Worm (Caenorhabditis elegans): Measurements from ENCODE around the gene rilp-1.
A peak's percentile ranks its signal among the peaks of the same experiment; 100 is the strongest.

rilp-1 gene

DNA sequence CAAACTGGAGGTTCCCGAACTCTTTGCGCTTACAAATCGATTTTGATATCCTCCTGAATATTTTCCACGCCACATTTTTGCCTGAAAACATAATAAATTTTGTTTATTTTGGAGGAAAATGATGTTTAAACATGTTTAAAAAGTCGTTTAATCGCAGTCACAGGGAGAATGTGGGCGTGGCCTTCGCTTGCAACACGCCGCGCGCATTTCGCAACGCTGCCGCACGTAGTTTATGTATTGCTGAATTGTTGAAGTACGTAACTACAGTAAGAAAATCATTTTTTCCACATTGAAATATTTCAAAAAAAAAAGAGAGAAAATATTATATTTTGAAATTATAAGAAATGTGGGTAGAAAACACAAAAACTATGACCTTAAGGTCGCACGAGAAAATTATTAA, 28.3 kb downstream of the rilp-1 start, which contains the start of gene C46F11.4 (continued):
- no peak for TF ChIP-seq egl-27 (tag; optimal IDR thresholded peaks at IDR 0.05)
- TF ChIP-seq hmg-1.1 (GFP tag; IDR thresholded peaks at IDR 0.05), result peak; percentile 50; the same call in 1 of the 2 replicates
- no peak for TF ChIP-seq ceh-44 (GFP tag; IDR thresholded peaks at IDR 0.05)
- TF ChIP-seq daf-16 (GFP tag; optimal IDR thresholded peaks at IDR 0.05), result no peak
- TF ChIP-seq daf-16 (tag; optimal IDR thresholded peaks at IDR 0.05), result no peak
- TF ChIP-seq ceh-32 (tag; optimal IDR thresholded peaks at IDR 0.05; ENCODE audit: poor library complexity), result no peak
- TF ChIP-seq spr-1 (tag; optimal IDR thresholded peaks at IDR 0.05), result no peak
- TF ChIP-seq ctbp-1 (GFP tag; IDR thresholded peaks at IDR 0.05), result no peak
- TF ChIP-seq lin-15B (tag; optimal IDR thresholded peaks at IDR 0.05), result no peak
- no peak for TF ChIP-seq zfp-2 (tag; optimal IDR thresholded peaks at IDR 0.05)
- no peak for TF ChIP-seq nhr-111 (GFP tag; optimal IDR thresholded peaks at IDR 0.05)
- peak; percentile 15 for TF ChIP-seq nhr-6 (tag; optimal IDR thresholded peaks at IDR 0.05)
- 0 out of 2 replicates have a peak, but pooled peaks have one; percentile 71 for TF ChIP-seq daf-19 (GFP tag; conservative IDR thresholded peaks at IDR 0.05)
- no peak for TF ChIP-seq zip-2 (tag; optimal IDR thresholded peaks at IDR 0.05)
- TF ChIP-seq sdz-12 (GFP tag; optimal IDR thresholded peaks at IDR 0.05), result no peak
- TF ChIP-seq mxl-3 (GFP tag; optimal IDR thresholded peaks at IDR 0.05), result no peak
- no peak for TF ChIP-seq dmd-6 (GFP tag; IDR thresholded peaks at IDR 0.05)
- peak; percentile 66 for TF ChIP-seq mep-1 (tag; optimal IDR thresholded peaks at IDR 0.05)
- no peak for TF ChIP-seq set-16 (GFP tag; IDR thresholded peaks at IDR 0.05)
- TF ChIP-seq nhr-41 (GFP tag; IDR thresholded peaks at IDR 0.05), result no peak
- TF ChIP-seq Y105C5A.15 (GFP tag; IDR thresholded peaks at IDR 0.05), result no peak
- TF ChIP-seq lin-39 (tag; optimal IDR thresholded peaks at IDR 0.05), result no peak
- TF ChIP-seq lin-38 (GFP tag; IDR thresholded peaks at IDR 0.05), result peak; percentile 48
- no peak for TF ChIP-seq nhr-237 (tag; optimal IDR thresholded peaks at IDR 0.05)
- TF ChIP-seq spr-3 (GFP tag; optimal IDR thresholded peaks at IDR 0.05), result no peak
- no peak for TF ChIP-seq hif-1 (tag; optimal IDR thresholded peaks at IDR 0.05)
- TF ChIP-seq ceh-82 (tag; optimal IDR thresholded peaks at IDR 0.05), result no peak
- TF ChIP-seq daf-8 (GFP tag; IDR thresholded peaks at IDR 0.05), result no peak
- no peak for TF ChIP-seq attf-4 (tag; optimal IDR thresholded peaks at IDR 0.05)
- TF ChIP-seq mes-2 (tag; optimal IDR thresholded peaks at IDR 0.05; ENCODE audit: poor library complexity, severe bottlenecking), result peak; percentile 87
- TF ChIP-seq unc-39 (tag; optimal IDR thresholded peaks at IDR 0.05), result no peak
- TF ChIP-seq fkh-10 (GFP tag; optimal IDR thresholded peaks at IDR 0.05), result no peak
- TF ChIP-seq zag-1 (tag; optimal IDR thresholded peaks at IDR 0.05), result no peak
- no peak for TF ChIP-seq ceh-28 (tag; optimal IDR thresholded peaks at IDR 0.05)
- no peak for TF ChIP-seq tra-1 (GFP tag; IDR thresholded peaks at IDR 0.05)
- TF ChIP-seq tag-97 (GFP tag; IDR thresholded peaks at IDR 0.05), result no peak
- TF ChIP-seq pqm-1 (tag; optimal IDR thresholded peaks at IDR 0.05), result no peak
- no peak for TF ChIP-seq Y48G9A.11 (GFP tag; IDR thresholded peaks at IDR 0.05)
- no peak for TF ChIP-seq egl-43 (GFP tag; IDR thresholded peaks at IDR 0.05)
- TF ChIP-seq rbr-2 (tag; optimal IDR thresholded peaks at IDR 0.05), result no peak
- TF ChIP-seq nhr-102 (tag; optimal IDR thresholded peaks at IDR 0.05), result no peak
- TF ChIP-seq snpc-4 (tag; optimal IDR thresholded peaks at IDR 0.05), result no peak
- TF ChIP-seq nhr-48 (tag; optimal IDR thresholded peaks at IDR 0.05), result no peak
- peak; percentile 40 for TF ChIP-seq dve-1 (tag; optimal IDR thresholded peaks at IDR 0.05; ENCODE audit: insufficient read depth)
- no peak for TF ChIP-seq snpc-1.2 (GFP tag; IDR thresholded peaks at IDR 0.05)
- no peak for TF ChIP-seq unc-62 (GFP tag; optimal IDR thresholded peaks at IDR 0.05 in 1 of 2)
- no peak for TF ChIP-seq unc-62 (tag; optimal IDR thresholded peaks at IDR 0.05)
- TF ChIP-seq ces-1 (GFP tag; optimal IDR thresholded peaks at IDR 0.05), result no peak
- no peak for TF ChIP-seq F37D6.2 (tag; optimal IDR thresholded peaks at IDR 0.05)
- TF ChIP-seq hlh-30 (tag; optimal IDR thresholded peaks at IDR 0.05; ENCODE audit: insufficient read depth), result peak; percentile 67
- no peak for TF ChIP-seq php-3 (GFP tag; IDR thresholded peaks at IDR 0.05)
- TF ChIP-seq T20F7.1 (GFP tag; optimal IDR thresholded peaks at IDR 0.05), result no peak
- TF ChIP-seq vab-7 (GFP tag; IDR thresholded peaks at IDR 0.05), result no peak
